Worm (Caenorhabditis elegans): Measurements from ENCODE around the gene nhr-181.

Gene nhr-181

ce11 chrV:4116071-4116470 lies 21.2 kb downstream of the nhr-181 start, which contains the start of gene T05B4.8:
Gene T05B4.8, minus strand, starts transcription at chrV:4116171.
- no peak for TF ChIP-seq ceh-36 (tag; optimal IDR thresholded peaks at IDR 0.05)
- TF ChIP-seq flt-1 (GFP tag; IDR thresholded peaks at IDR 0.05), result no peak
- no peak for TF ChIP-seq tbx-37 (GFP tag; conservative IDR thresholded peaks at IDR 0.05)
- no peak for TF ChIP-seq scrt-1 (GFP tag; IDR thresholded peaks at IDR 0.05)
- no peak for TF ChIP-seq tra-4 (tag; optimal IDR thresholded peaks at IDR 0.05)
- TF ChIP-seq F13C5.2 (tag; optimal IDR thresholded peaks at IDR 0.05), result no peak
- TF ChIP-seq hmbx-1 (tag; optimal IDR thresholded peaks at IDR 0.05), result no peak
- TF ChIP-seq hmg-4 (GFP tag; optimal IDR thresholded peaks at IDR 0.05), result no peak
- TF ChIP-seq ceh-13 (GFP tag; optimal IDR thresholded peaks at IDR 0.05), result no peak
- TF ChIP-seq B0310.2 (tag; optimal IDR thresholded peaks at IDR 0.05), result no peak
- no peak for TF ChIP-seq ets-7 (tag; optimal IDR thresholded peaks at IDR 0.05)
- TF ChIP-seq hnd-1 (tag; optimal IDR thresholded peaks at IDR 0.05), result no peak
- TF ChIP-seq pes-1 (GFP tag; IDR thresholded peaks at IDR 0.05), result no peak
- TF ChIP-seq ama-1 (optimal IDR thresholded peaks at IDR 0.05), result no peak
- no peak for TF ChIP-seq aly-1 (tag; optimal IDR thresholded peaks at IDR 0.05)
- TF ChIP-seq tbx-11 (GFP tag; IDR thresholded peaks at IDR 0.05), result no peak
- TF ChIP-seq sea-1 (GFP tag; conservative IDR thresholded peaks at IDR 0.05), result no peak

ce11 chrV:4118332-4118731 lies 23.5 kb downstream of the nhr-181 start, which contains the start of gene T05B4.9:
Gene T05B4.9, minus strand, starts transcription at chrV:4118432.
- no peak for TF ChIP-seq sea-1 (GFP tag; conservative IDR thresholded peaks at IDR 0.05)
- no peak for TF ChIP-seq ceh-36 (tag; optimal IDR thresholded peaks at IDR 0.05)
- TF ChIP-seq aly-1 (tag; optimal IDR thresholded peaks at IDR 0.05), result no peak

- TF ChIP-seq F13C5.2 (tag; optimal IDR thresholded peaks at IDR 0.05), result no peak
- TF ChIP-seq hnd-1 (tag; optimal IDR thresholded peaks at IDR 0.05), result no peak
- TF ChIP-seq aly-1 (tag; optimal IDR thresholded peaks at IDR 0.05), result no peak
- no peak for TF ChIP-seq ama-1 (optimal IDR thresholded peaks at IDR 0.05)
- no peak for TF ChIP-seq flt-1 (GFP tag; IDR thresholded peaks at IDR 0.05)
- TF ChIP-seq hmg-4 (GFP tag; optimal IDR thresholded peaks at IDR 0.05), result no peak
- no peak for TF ChIP-seq ceh-36 (tag; optimal IDR thresholded peaks at IDR 0.05)
- no peak for TF ChIP-seq ets-7 (tag; optimal IDR thresholded peaks at IDR 0.05)
- TF ChIP-seq tbx-11 (GFP tag; IDR thresholded peaks at IDR 0.05), result no peak
- TF ChIP-seq pes-1 (GFP tag; IDR thresholded peaks at IDR 0.05), result no peak
- TF ChIP-seq tra-4 (tag; optimal IDR thresholded peaks at IDR 0.05), result no peak
- TF ChIP-seq B0310.2 (tag; optimal IDR thresholded peaks at IDR 0.05), result no peak
- TF ChIP-seq tbx-37 (GFP tag; conservative IDR thresholded peaks at IDR 0.05), result no peak
- no peak for TF ChIP-seq scrt-1 (GFP tag; IDR thresholded peaks at IDR 0.05)
These were observed 25.8 kb downstream of the nhr-181 start, which contains the start of gene T05B4.10 for ce11 chrV:4120629-4121028. Gene T05B4.10, minus strand, starts transcription at chrV:4120729.

- TF ChIP-seq ets-7 (tag; optimal IDR thresholded peaks at IDR 0.05) (no peak), ceh-13 (GFP tag; optimal IDR thresholded peaks at IDR 0.05) (no peak), scrt-1 (GFP tag; IDR thresholded peaks at IDR 0.05) (no peak), tra-4 (tag; optimal IDR thresholded peaks at IDR 0.05) (no peak), F13C5.2 (tag; optimal IDR thresholded peaks at IDR 0.05) (no peak), ama-1 (optimal IDR thresholded peaks at IDR 0.05) (no peak), ceh-36 (tag; optimal IDR thresholded peaks at IDR 0.05) (no peak), sea-1 (GFP tag; conservative IDR thresholded peaks at IDR 0.05) (no peak), hnd-1 (tag; optimal IDR thresholded peaks at IDR 0.05) (no peak), aly-1 (tag; optimal IDR thresholded peaks at IDR 0.05) (no peak), tbx-11 (GFP tag; IDR thresholded peaks at IDR 0.05) (no peak), flt-1 (GFP tag; IDR thresholded peaks at IDR 0.05) (no peak), hmbx-1 (tag; optimal IDR thresholded peaks at IDR 0.05) (no peak), hmg-4 (GFP tag; optimal IDR thresholded peaks at IDR 0.05) (no peak)
These were observed 27.6 kb downstream of the nhr-181 start, which contains the start of gene phat-5 for ce11 chrV:4122415-4122814. Gene phat-5, minus strand, starts transcription at chrV:4122515.

ce11 chrV:4125552-4126084 lies 30.8 kb downstream of the nhr-181 start, which contains the start of gene T05B4.12:
Gene T05B4.12, minus strand, starts transcription at chrV:4126034.
- TF ChIP-seq ets-7 (tag; optimal IDR thresholded peaks at IDR 0.05), result no peak
- TF ChIP-seq hmbx-1 (tag; optimal IDR thresholded peaks at IDR 0.05), result no peak
- no peak for TF ChIP-seq ceh-13 (GFP tag; optimal IDR thresholded peaks at IDR 0.05)
- TF ChIP-seq hmg-4 (GFP tag; optimal IDR thresholded peaks at IDR 0.05), result no peak

- TF ChIP-seq aly-1 (tag; optimal IDR thresholded peaks at IDR 0.05), result no peak
- TF ChIP-seq scrt-1 (GFP tag; IDR thresholded peaks at IDR 0.05), result no peak
- no peak for TF ChIP-seq F13C5.2 (tag; optimal IDR thresholded peaks at IDR 0.05)
- no peak for TF ChIP-seq tbx-11 (GFP tag; IDR thresholded peaks at IDR 0.05)
- TF ChIP-seq ceh-36 (tag; optimal IDR thresholded peaks at IDR 0.05), result no peak
These were observed 32.6 kb downstream of the nhr-181 start, which contains the start of gene T05B4.13 for ce11 chrV:4127435-4127834. Gene T05B4.13, minus strand, starts transcription at chrV:4127535.

ce11 chrV:4129604-4130003 lies 34.8 kb downstream of the nhr-181 start, which contains the start of gene phat-4:
Gene phat-4, plus strand, starts transcription at chrV:4129904.
- no peak for TF ChIP-seq ets-7 (tag; optimal IDR thresholded peaks at IDR 0.05)
- no peak for TF ChIP-seq scrt-1 (GFP tag; IDR thresholded peaks at IDR 0.05)
- no peak for TF ChIP-seq ceh-13 (GFP tag; optimal IDR thresholded peaks at IDR 0.05)
- TF ChIP-seq B0310.2 (tag; optimal IDR thresholded peaks at IDR 0.05), result no peak
- TF ChIP-seq F13C5.2 (tag; optimal IDR thresholded peaks at IDR 0.05), result no peak
- TF ChIP-seq tbx-37 (GFP tag; conservative IDR thresholded peaks at IDR 0.05), result no peak
- no peak for TF ChIP-seq pes-1 (GFP tag; IDR thresholded peaks at IDR 0.05)
- TF ChIP-seq flt-1 (GFP tag; IDR thresholded peaks at IDR 0.05), result no peak
- TF ChIP-seq hmg-4 (GFP tag; optimal IDR thresholded peaks at IDR 0.05), result no peak
- no peak for TF ChIP-seq hnd-1 (tag; optimal IDR thresholded peaks at IDR 0.05)
- TF ChIP-seq ceh-36 (tag; optimal IDR thresholded peaks at IDR 0.05), result no peak
- TF ChIP-seq ama-1 (optimal IDR thresholded peaks at IDR 0.05), result no peak
- TF ChIP-seq hmbx-1 (tag; optimal IDR thresholded peaks at IDR 0.05), result no peak
- no peak for TF ChIP-seq aly-1 (tag; optimal IDR thresholded peaks at IDR 0.05)
- TF ChIP-seq tbx-11 (GFP tag; IDR thresholded peaks at IDR 0.05), result no peak
- TF ChIP-seq tra-4 (tag; optimal IDR thresholded peaks at IDR 0.05), result no peak
- no peak for TF ChIP-seq sea-1 (GFP tag; conservative IDR thresholded peaks at IDR 0.05)
